Fruit fly (Drosophila melanogaster): ENCODE measurements around the gene Efhc1.1.

dm6 chrX:15737110-15737509 is 46.4 kb downstream of the Efhc1.1 start, which contains the start of gene Arp6:
- TF ChIP-seq CG10348 (GFP tag; IDR thresholded peaks at IDR 0.05) = no peak
- no peak for TF ChIP-seq CG17806 (tag; optimal IDR thresholded peaks at IDR 0.05)

Measured in whole organism, pupa.